Worm (Caenorhabditis elegans): Measurements from ENCODE around the gene arg-1.

DNA sequence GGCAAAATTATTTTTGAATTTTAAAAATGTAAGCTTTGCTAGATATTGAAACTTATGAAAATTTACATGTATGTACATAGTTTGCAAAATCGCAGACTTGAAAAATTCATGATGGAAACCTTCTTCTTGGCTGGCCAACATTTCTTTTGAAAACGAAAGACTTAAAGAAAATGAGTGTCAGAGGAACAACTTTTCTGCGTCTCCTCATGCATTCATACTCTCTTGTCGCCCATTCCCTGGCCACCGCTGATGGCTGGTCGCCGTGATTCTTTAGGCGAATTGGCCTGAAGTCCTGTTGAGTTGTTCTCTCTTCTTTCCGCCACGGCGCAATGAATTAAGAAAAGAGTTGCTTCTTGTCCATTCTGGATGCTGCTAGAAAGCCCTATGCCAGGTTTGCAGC is 9.4 kb downstream of the arg-1 start:
- TF ChIP-seq unc-42 (tag; optimal IDR thresholded peaks at IDR 0.05) (no peak), elt-2 (tag; optimal IDR thresholded peaks at IDR 0.05) (no peak), lin-11 (tag; optimal IDR thresholded peaks at IDR 0.05) (no peak), hlh-30 (tag; optimal IDR thresholded peaks at IDR 0.05; ENCODE audit: insufficient read depth) (no peak), F13H6.1 (tag; optimal IDR thresholded peaks at IDR 0.05) (no peak), elt-4 (tag; optimal IDR thresholded peaks at IDR 0.05) (no peak), Y22D7AL.16 (tag; optimal IDR thresholded peaks at IDR 0.05) (no peak), pqm-1 (tag; optimal IDR thresholded peaks at IDR 0.05) (no peak), T23F11.4 (GFP tag; optimal IDR thresholded peaks at IDR 0.05) (no peak), pat-9 (tag; optimal IDR thresholded peaks at IDR 0.05) (no peak), mec-3 (tag; optimal IDR thresholded peaks at IDR 0.05; ENCODE audit: borderline replicate concordance) (no peak)

Data from whole organism, late embryonic.